Fruit fly (Drosophila melanogaster): Measurements from ENCODE around the gene CG31100.

- no peak for TF ChIP-seq psq (optimal IDR thresholded peaks at IDR 0.05)
- no peak for TF ChIP-seq CG8478 (optimal IDR thresholded peaks at IDR 0.05)
These were observed 20.5 kb upstream of the CG31100 start for dm6 chr3R:9023934-9024333.

All from whole organism.